Worm (Caenorhabditis elegans) whole organism, late embryonic: ENCODE measurements around the gene Y39A1A.18.

Experiments
- C08G9.2 ChIP-seq: sonication (generic microtip); optimal IDR thresholded peaks from 2 replicates; lab custom pipeline; 2016; ENCODE audit warnings: mild to moderate bottlenecking, missing genetic modification characterization, moderate library complexity, missing compliant biosample characterization
- C38D4.7 ChIP-seq: fragments of 200-800 bp; sonication (Bioruptor generic); optimal IDR thresholded peaks from 2 replicates; lab custom pipeline; 2018; ENCODE audit warnings: mild to moderate bottlenecking, missing genetic modification characterization, moderate library complexity, missing compliant biosample characterization
- F13H6.1 ChIP-seq: sonication (generic microtip); optimal IDR thresholded peaks from 2 replicates; lab custom pipeline; 2016; ENCODE audit warnings: missing genetic modification characterization, missing compliant biosample characterization
- K09A11.1 ChIP-seq: sonication (generic microtip); optimal IDR thresholded peaks from 2 replicates; lab custom pipeline; 2017; ENCODE audit warnings: antibody characterized with exemption, mild to moderate bottlenecking, missing genetic modification characterization, missing compliant biosample characterization; ENCODE audit not compliant: insufficient read depth
- Y22D7AL.16 ChIP-seq: sonication (generic microtip); optimal IDR thresholded peaks from 2 replicates; lab custom pipeline; 2016; ENCODE audit warnings: missing genetic modification characterization, missing compliant biosample characterization
- ama-1 ChIP-seq: fragments of 150-350 bp; optimal IDR thresholded peaks from 2 replicates; lab custom pipeline; 2014
- ceh-18 ChIP-seq: sonication (generic microtip); optimal IDR thresholded peaks from 2 replicates; lab custom pipeline; 2016; ENCODE audit warnings: missing genetic modification characterization, missing compliant biosample characterization
- ceh-24 ChIP-seq: sonication (generic microtip); optimal IDR thresholded peaks from 2 replicates; lab custom pipeline; 2016; ENCODE audit warnings: mild to moderate bottlenecking, missing genetic modification characterization, missing compliant biosample characterization
- ceh-30 ChIP-seq: fragments of 150-350 bp; optimal IDR thresholded peaks from 2 replicates; lab custom pipeline; 2014; ENCODE audit warnings: missing biosample characterization, missing genetic modification characterization
- ceh-31 ChIP-seq: sonication (generic microtip); optimal IDR thresholded peaks from 2 replicates; lab custom pipeline; 2016; ENCODE audit warnings: missing genetic modification characterization, missing compliant biosample characterization
- ceh-34 ChIP-seq: sonication (generic microtip); optimal IDR thresholded peaks from 2 replicates; lab custom pipeline; 2016; ENCODE audit warnings: mild to moderate bottlenecking, missing genetic modification characterization, missing compliant biosample characterization
- ceh-9 ChIP-seq: sonication (generic microtip); optimal IDR thresholded peaks from 2 replicates; lab custom pipeline; 2016; ENCODE audit warnings: mild to moderate bottlenecking, missing genetic modification characterization, inconsistent platforms, missing compliant biosample characterization
- che-1 ChIP-seq: sonication (generic microtip); optimal IDR thresholded peaks from 2 replicates; lab custom pipeline; 2016; ENCODE audit warnings: mild to moderate bottlenecking, missing genetic modification characterization, missing compliant biosample characterization
- elt-2 ChIP-seq: sonication (generic microtip); optimal IDR thresholded peaks from 2 replicates; lab custom pipeline; 2016; ENCODE audit warnings: missing genetic modification reagents, missing genetic modification characterization, missing compliant biosample characterization
- elt-4 ChIP-seq: sonication (generic microtip); optimal IDR thresholded peaks from 2 replicates; lab custom pipeline; 2016; ENCODE audit warnings: missing genetic modification characterization, missing compliant biosample characterization
- ets-4 ChIP-seq: sonication (generic microtip); optimal IDR thresholded peaks from 2 replicates; lab custom pipeline; 2016; ENCODE audit warnings: missing genetic modification characterization, missing compliant biosample characterization
- fax-1 ChIP-seq: sonication (generic microtip); optimal IDR thresholded peaks from 2 replicates; lab custom pipeline; 2016; ENCODE audit warnings: missing genotype, missing genetic modification characterization, missing compliant biosample characterization
- hlh-6 ChIP-seq: sonication (generic microtip); optimal IDR thresholded peaks from 2 replicates; lab custom pipeline; 2016; ENCODE audit warnings: missing genotype, missing genetic modification characterization, missing compliant biosample characterization
- lin-11 ChIP-seq: fragments of 200-800 bp; sonication (Bioruptor generic); optimal IDR thresholded peaks from 2 replicates; lab custom pipeline; 2018; ENCODE audit warnings: mild to moderate bottlenecking, missing genetic modification characterization, missing compliant biosample characterization
- madf-2 ChIP-seq: sonication (generic microtip); optimal IDR thresholded peaks from 2 replicates; lab custom pipeline; 2017; ENCODE audit warnings: missing genetic modification characterization, missing compliant biosample characterization
- nfya-1 ChIP-seq: sonication (generic microtip); optimal IDR thresholded peaks from 2 replicates; lab custom pipeline; 2017; ENCODE audit warnings: missing genetic modification characterization, mild to moderate bottlenecking, missing compliant biosample characterization, antibody characterized with exemption, moderate library complexity
- nhr-11 ChIP-seq: fragments of 150-350 bp; optimal IDR thresholded peaks from 2 replicates; lab custom pipeline; 2014; ENCODE audit warnings: missing biosample characterization, missing genetic modification characterization
- odd-2 ChIP-seq: sonication (generic microtip); optimal IDR thresholded peaks from 2 replicates; lab custom pipeline; 2017; ENCODE audit warnings: antibody characterized with exemption, mild to moderate bottlenecking, missing genetic modification characterization, missing compliant biosample characterization
- pha-4 ChIP-seq: fragments of 150-350 bp; optimal IDR thresholded peaks from 2 replicates; lab custom pipeline; 2018; ENCODE audit warnings: missing biosample characterization, missing genetic modification reagents, missing genetic modification characterization
- pqm-1 ChIP-seq: sonication (generic microtip); optimal IDR thresholded peaks from 2 replicates; lab custom pipeline; 2016; ENCODE audit warnings: missing genetic modification characterization, missing compliant biosample characterization
- pros-1 ChIP-seq: fragments of 150-350 bp; optimal IDR thresholded peaks from 2 replicates; lab custom pipeline; 2014; ENCODE audit warnings: missing biosample characterization, missing genetic modification reagents, missing genetic modification characterization
- ref-2 ChIP-seq: sonication (generic microtip); optimal IDR thresholded peaks from 2 replicates; lab custom pipeline; 2016; ENCODE audit warnings: missing genetic modification characterization, missing compliant biosample characterization
- rnt-1 ChIP-seq: sonication (generic microtip); optimal IDR thresholded peaks from 2 replicates; lab custom pipeline; 2016; ENCODE audit warnings: missing genetic modification characterization, missing compliant biosample characterization
- sdc-2 ChIP-seq: sonication (generic microtip); optimal IDR thresholded peaks from 2 replicates; lab custom pipeline; 2016; ENCODE audit warnings: missing genotype, missing genetic modification characterization, missing compliant biosample characterization
- tbx-7 ChIP-seq: sonication (generic microtip); optimal IDR thresholded peaks from 2 replicates; lab custom pipeline; 2016; ENCODE audit warnings: missing genotype, missing genetic modification characterization, missing compliant biosample characterization
- unc-3 ChIP-seq, 2 experiments: fragments of 200-800 bp in 1 of 2; sonication (Bioruptor generic) in 1 of 2; sonication (generic microtip) in 1 of 2; conservative IDR thresholded peaks in 1 of 2; optimal IDR thresholded peaks in 1 of 2; 2 replicates each; pipeline versions ENCODE4 v1.3.6 to Lab custom; 2016 to 2022; ENCODE audit warnings: missing compliant biosample characterization in 2 of 2, missing genetic modification characterization in 2 of 2, missing genetic modification reagents in 1 of 2
- unc-55 ChIP-seq: sonication (generic microtip); optimal IDR thresholded peaks from 2 replicates; lab custom pipeline; 2017; ENCODE audit warnings: missing biosample characterization, missing genetic modification reagents, missing genetic modification characterization
- zip-5 ChIP-seq: sonication (generic microtip); optimal IDR thresholded peaks from 2 replicates; lab custom pipeline; 2016; ENCODE audit warnings: missing genetic modification characterization, missing compliant biosample characterization

Gene Y39A1A.18

ce11 chrIII:10651634-10652033 is 42.7 kb downstream of the Y39A1A.18 start (continued):
- TF ChIP-seq rnt-1 (tag; lab: Kevin White, UChicago) (no peak), nfya-1 (tag; lab: Kevin White, UChicago) (peak; percentile 84), K09A11.1 (tag; lab: Kevin White, UChicago) (no peak), tbx-7 (no peak), ceh-34 (tag; lab: Kevin White, UChicago) (peak; percentile 57), ceh-18 (no peak), ceh-24 (no peak), pqm-1 (tag; lab: Kevin White, UChicago) (no peak), madf-2 (tag; lab: Kevin White, UChicago) (no peak), ceh-31 (tag; lab: Kevin White, UChicago) (peak; percentile 67), Y22D7AL.16 (tag; lab: Kevin White, UChicago) (no peak), elt-4 (no peak), nhr-11 (tag; lab: Kevin White, UChicago) (no peak), che-1 (tag; lab: Kevin White, UChicago) (no peak)

ce11 chrIII:10649219-10649618 is 45.1 kb downstream of the Y39A1A.18 start, which contains the start of gene emg-1:
emg-1 (plus strand) TSS chrIII:10649519.
- TF ChIP-seq C38D4.7 (GFP tag; lab: Kevin White, UChicago), result no peak
- no peak for TF ChIP-seq pha-4 (tag; lab: Kevin White, UChicago)
- TF ChIP-seq sdc-2 (tag; lab: Kevin White, UChicago), result no peak
- no peak for TF ChIP-seq ceh-31 (tag; lab: Kevin White, UChicago)
- TF ChIP-seq ceh-34 (tag; lab: Kevin White, UChicago), result no peak
- no peak for TF ChIP-seq unc-55 (GFP tag; lab: Kevin White, UChicago)
- TF ChIP-seq ama-1 (lab: Kevin White, UChicago), result no peak
- no peak for TF ChIP-seq ref-2 (tag; lab: Kevin White, UChicago)
- no peak for TF ChIP-seq lin-11 (tag; lab: Kevin White, UChicago)
- no peak for TF ChIP-seq elt-2 (tag; lab: Kevin White, UChicago)
- TF ChIP-seq pros-1 (tag; lab: Kevin White, UChicago), result no peak
- TF ChIP-seq ets-4 (tag; lab: Kevin White, UChicago), result no peak
- no peak for TF ChIP-seq odd-2 (tag; lab: Kevin White, UChicago)
- TF ChIP-seq unc-3 (GFP tag; conservative IDR thresholded peaks at IDR 0.05; lab: Robert Waterston, UW), result no peak
- TF ChIP-seq unc-3 (tag; optimal IDR thresholded peaks at IDR 0.05; lab: Kevin White, UChicago), result no peak

ce11 chrIII:10646094-10646493 is 48.2 kb downstream of the Y39A1A.18 start, which contains the start of gene orc-4:
orc-4 (plus strand) TSS chrIII:10646170.
- TF ChIP-seq ceh-9 (tag; lab: Kevin White, UChicago), result no peak
- no peak for TF ChIP-seq ceh-30
- TF ChIP-seq ceh-24, result no peak
- no peak for TF ChIP-seq F13H6.1 (tag; lab: Kevin White, UChicago)
- TF ChIP-seq unc-55 (GFP tag; lab: Kevin White, UChicago), result no peak
- TF ChIP-seq C08G9.2 (tag; lab: Kevin White, UChicago), result no peak
- no peak for TF ChIP-seq K09A11.1 (tag; lab: Kevin White, UChicago)
- TF ChIP-seq pros-1 (tag; lab: Kevin White, UChicago), result no peak
- TF ChIP-seq Y22D7AL.16 (tag; lab: Kevin White, UChicago), result no peak
- no peak for TF ChIP-seq zip-5 (tag; lab: Kevin White, UChicago)
- no peak for TF ChIP-seq pha-4 (tag; lab: Kevin White, UChicago)
- TF ChIP-seq hlh-6 (tag; lab: Kevin White, UChicago), result no peak

- TF ChIP-seq madf-2 (tag; lab: Kevin White, UChicago), result no peak
- no peak for TF ChIP-seq odd-2 (tag; lab: Kevin White, UChicago)
- TF ChIP-seq nfya-1 (tag; lab: Kevin White, UChicago), result peak; percentile 22
- TF ChIP-seq fax-1 (tag; lab: Kevin White, UChicago), result no peak
These were observed 51.5 kb downstream of the Y39A1A.18 start, which contains the start of the genes dhs-11 and orc-1 for ce11 chrIII:10642781-10643180. dhs-11 (minus strand) TSS chrIII:10642865. orc-1 (plus strand) TSS chrIII:10643129.
